Worm (Caenorhabditis elegans) whole organism, early embryonic: Measurements from ENCODE around the gene sups-1.

Source experiments
- B0310.2 ChIP-seq: sonication (generic microtip); optimal IDR thresholded peaks from 2 replicates; lab custom pipeline; 2016; ENCODE audit warnings: mild to moderate bottlenecking, missing genetic modification characterization, missing compliant biosample characterization
- aly-1 ChIP-seq: sonication (generic microtip); optimal IDR thresholded peaks from 2 replicates; lab custom pipeline; 2016; ENCODE audit warnings: missing genetic modification characterization, missing compliant biosample characterization
- ama-1 ChIP-seq: fragments of 150-350 bp; optimal IDR thresholded peaks from 2 replicates; lab custom pipeline; 2014
- ceh-13 ChIP-seq: fragments of 200-800 bp; sonication (Bioruptor generic); optimal IDR thresholded peaks from 2 replicates; lab custom pipeline; 2018; ENCODE audit warnings: mild to moderate bottlenecking, missing genetic modification characterization, missing compliant biosample characterization
- ceh-36 ChIP-seq: sonication (generic microtip); optimal IDR thresholded peaks from 2 replicates; lab custom pipeline; 2016; ENCODE audit warnings: missing genetic modification characterization, inconsistent platforms, missing compliant biosample characterization
- ets-7 ChIP-seq: sonication (generic microtip); optimal IDR thresholded peaks from 2 replicates; lab custom pipeline; 2016; ENCODE audit warnings: missing genotype, missing genetic modification characterization, missing compliant biosample characterization
- flt-1 ChIP-seq: fragments of 200-800 bp; sonication (Bioruptor generic); IDR thresholded peaks from 2 replicates; pipeline ENCODE4 v1.3.6; 2022; ENCODE audit warnings: missing genetic modification characterization, missing compliant biosample characterization
- hmbx-1 ChIP-seq: sonication (generic microtip); optimal IDR thresholded peaks from 2 replicates; lab custom pipeline; 2016; ENCODE audit warnings: mild to moderate bottlenecking, missing genetic modification characterization, missing compliant biosample characterization
- hmg-4 ChIP-seq: fragments of 200-800 bp; sonication (Bioruptor generic); optimal IDR thresholded peaks from 2 replicates; lab custom pipeline; 2018; ENCODE audit warnings: mild to moderate bottlenecking, missing genetic modification characterization, missing compliant biosample characterization
- hnd-1 ChIP-seq: sonication (generic microtip); optimal IDR thresholded peaks from 2 replicates; lab custom pipeline; 2016; ENCODE audit warnings: missing genetic modification characterization, missing compliant biosample characterization
- pes-1 ChIP-seq: fragments of 200-800 bp; sonication (Bioruptor generic); IDR thresholded peaks from 2 replicates; pipeline ENCODE4 v1.3.6; 2022; ENCODE audit warnings: missing genetic modification reagents, missing genetic modification characterization, missing compliant biosample characterization
- scrt-1 ChIP-seq: fragments of 200-800 bp; sonication (Bioruptor generic); IDR thresholded peaks from 2 replicates; pipeline ENCODE4 v1.3.6; 2022; ENCODE audit warnings: missing genetic modification characterization, missing compliant biosample characterization
- sea-1 ChIP-seq: fragments of 200-800 bp; sonication (Bioruptor generic); conservative IDR thresholded peaks from 2 replicates; pipeline ENCODE4 v1.3.6; 2022; ENCODE audit warnings: missing genetic modification characterization, missing compliant biosample characterization
- tbx-11 ChIP-seq: fragments of 200-800 bp; sonication (Bioruptor generic); IDR thresholded peaks from 2 replicates; pipeline ENCODE4 v1.3.6; 2022; ENCODE audit warnings: missing genetic modification characterization, missing compliant biosample characterization

Gene sups-1

DNA sequence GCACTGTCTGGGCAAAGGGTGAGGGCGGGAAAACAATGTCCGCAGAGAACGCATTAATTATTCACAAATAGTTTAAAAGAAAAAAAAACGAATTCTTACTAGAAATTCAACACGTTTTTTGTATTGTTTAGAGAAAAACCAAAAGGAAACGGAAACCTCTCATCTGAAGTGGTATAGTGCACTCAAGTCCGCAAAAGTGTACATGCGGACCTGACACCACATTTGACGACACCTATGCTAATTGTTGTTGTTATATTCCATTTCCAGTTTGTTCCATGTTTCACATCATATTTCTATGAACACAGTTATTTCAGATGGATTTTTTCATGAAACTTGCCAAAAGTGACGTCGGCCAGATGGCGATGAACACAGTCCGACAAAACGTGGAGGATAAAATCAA, 48.8 kb downstream of the sups-1 start, which contains the start of gene C45B2.6:
C45B2.6 (plus strand) TSS at position 136 of the 400 bp plus-strand sequence.
- no peak for TF ChIP-seq B0310.2
- no peak for TF ChIP-seq sea-1 (GFP tag; lab: Robert Waterston, UW)
- no peak for TF ChIP-seq hmg-4 (GFP tag; lab: Kevin White, UChicago)
- TF ChIP-seq pes-1 (GFP tag; lab: Robert Waterston, UW), result no peak
- TF ChIP-seq tbx-11 (GFP tag; lab: Robert Waterston, UW), result no peak
- TF ChIP-seq ets-7 (tag; lab: Kevin White, UChicago), result no peak
- TF ChIP-seq hmbx-1 (tag; lab: Kevin White, UChicago), result no peak
- TF ChIP-seq hnd-1 (tag; lab: Kevin White, UChicago), result no peak
- no peak for TF ChIP-seq aly-1 (tag; lab: Kevin White, UChicago)
- TF ChIP-seq scrt-1, result no peak
- TF ChIP-seq ceh-13 (GFP tag; lab: Kevin White, UChicago), result no peak
- no peak for TF ChIP-seq flt-1
- no peak for TF ChIP-seq ceh-36
- TF ChIP-seq ama-1 (lab: Kevin White, UChicago), result no peak
